Fruit fly (Drosophila melanogaster) Kc167 (cell line): ENCODE data around the gene CG14431.

Experiments used
- Myc ChIP-seq: fragments of >200 bp; optimal IDR thresholded peaks from 2 replicates; lab custom pipeline; 2017; ENCODE audit warnings: missing external identifiers
- Sin3A ChIP-seq: fragments of >200 bp; optimal IDR thresholded peaks from 2 replicates; lab custom pipeline; 2018; ENCODE audit warnings: missing external identifiers
- h ChIP-seq: fragments of >200 bp; optimal IDR thresholded peaks from 3 replicates; lab custom pipeline; 2018; ENCODE audit warnings: missing external identifiers
- insv ChIP-seq: fragments of >200 bp; optimal IDR thresholded peaks from 3 replicates; lab custom pipeline; 2018; ENCODE audit warnings: missing external identifiers
- psq ChIP-seq: fragments of >200 bp; optimal IDR thresholded peaks from 2 replicates; lab custom pipeline; 2017; ENCODE audit warnings: missing external identifiers
- ttk ChIP-seq: sonication (Bioruptor generic); optimal IDR thresholded peaks from 2 replicates; lab custom pipeline; 2017; ENCODE audit warnings: missing external identifiers

dm6 chrX:6867175-6868023, 40.7 kb upstream of the CG14431 start, which contains the start of gene CG14434:
- no peak for TF ChIP-seq Sin3A (lab: Kevin White, UChicago)
- TF ChIP-seq Myc (lab: Kevin White, UChicago) = no peak
- TF ChIP-seq h (lab: Kevin White, UChicago) = no peak
- TF ChIP-seq ttk (lab: Kevin White, UChicago) = no peak
- TF ChIP-seq psq = peak; percentile 89
- no peak for TF ChIP-seq insv (lab: Kevin White, UChicago)
